Worm (Caenorhabditis elegans): ENCODE measurements around the gene C23F12.4.

- TF ChIP-seq flt-1 (GFP tag; IDR thresholded peaks at IDR 0.05) (no peak), aly-1 (tag; optimal IDR thresholded peaks at IDR 0.05) (no peak), hmg-4 (GFP tag; optimal IDR thresholded peaks at IDR 0.05) (no peak), pes-1 (GFP tag; IDR thresholded peaks at IDR 0.05) (no peak), ceh-36 (tag; optimal IDR thresholded peaks at IDR 0.05) (no peak), ama-1 (optimal IDR thresholded peaks at IDR 0.05) (no peak)
Measured at ce11 chrX:9364501-9364900, 22.6 kb upstream of the C23F12.4 start, which contains the start of gene pkc-2.

All from whole organism, early embryonic.